Worm (Caenorhabditis elegans) whole organism, midembryonic: ENCODE measurements around the gene arp-11.

Experiments used
- T22C8.4 ChIP-seq: fragments of 200-800 bp; sonication (Bioruptor generic); IDR thresholded peaks from 2 replicates; pipeline ENCODE4 v1.3.6; 2022; ENCODE audit warnings: missing genetic modification characterization, missing compliant biosample characterization
- cog-1 ChIP-seq: sonication (generic microtip); optimal IDR thresholded peaks from 2 replicates; lab custom pipeline; 2016; ENCODE audit warnings: missing genetic modification characterization, missing compliant biosample characterization
- flt-1 ChIP-seq: fragments of 200-800 bp; sonication (Bioruptor generic); IDR thresholded peaks from 2 replicates; pipeline ENCODE4 v1.3.6; 2022; ENCODE audit warnings: missing genetic modification characterization, missing compliant biosample characterization
- klf-2 ChIP-seq: fragments of 200-800 bp; sonication (Bioruptor generic); conservative IDR thresholded peaks from 2 replicates; pipeline ENCODE4 v1.3.6; 2022; ENCODE audit warnings: missing genetic modification reagents, missing genetic modification characterization, missing compliant biosample characterization
- med-1 ChIP-seq: sonication (generic microtip); optimal IDR thresholded peaks from 2 replicates; lab custom pipeline; 2017; ENCODE audit warnings: missing genetic modification characterization, mild to moderate bottlenecking, missing compliant biosample characterization, antibody characterized with exemption, missing genetic modification reagents; ENCODE audit not compliant: insufficient read depth
- tab-1 ChIP-seq: fragments of 200-800 bp; sonication (Bioruptor generic); IDR thresholded peaks from 2 replicates; pipeline ENCODE4 v1.3.6; 2022; ENCODE audit warnings: missing genetic modification characterization, missing compliant biosample characterization
- ztf-23 ChIP-seq: fragments of 200-800 bp; sonication (Bioruptor generic); IDR thresholded peaks from 2 replicates; pipeline ENCODE4 v1.3.6; 2022; ENCODE audit warnings: missing genetic modification reagents, missing genetic modification characterization, missing compliant biosample characterization

DNA sequence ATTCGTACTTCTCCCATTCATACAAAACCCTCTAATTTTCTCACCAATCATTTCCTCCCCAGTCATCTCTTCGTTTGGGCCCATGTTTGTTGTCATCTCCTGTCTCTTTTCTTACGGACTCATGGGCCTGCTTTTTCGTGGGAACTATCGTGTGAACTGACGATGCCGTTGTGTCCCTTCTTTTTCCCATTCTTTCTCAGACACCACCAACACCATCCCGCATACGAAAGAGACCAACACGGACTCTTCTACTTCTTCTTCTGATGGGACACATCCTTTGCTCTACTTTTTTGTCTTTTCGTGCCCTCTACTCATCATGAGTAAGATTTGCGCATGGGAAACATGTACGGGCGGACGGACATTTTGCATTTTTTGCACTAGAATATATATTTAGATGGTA, 51.7 kb downstream of the arp-11 start:
- TF ChIP-seq cog-1 (tag; lab: Kevin White, UChicago), result no peak
- TF ChIP-seq tab-1 (GFP tag; lab: Robert Waterston, UW), result no peak
- no peak for TF ChIP-seq flt-1
- no peak for TF ChIP-seq med-1 (GFP tag; lab: Kevin White, UChicago)
- TF ChIP-seq klf-2, result no peak
- TF ChIP-seq T22C8.4 (GFP tag; lab: Robert Waterston, UW), result no peak
- TF ChIP-seq ztf-23 (GFP tag; lab: Robert Waterston, UW), result no peak
